Fruit fly (Drosophila melanogaster) whole organism, pupa: ENCODE measurements around the gene TBC1D23.

Source experiments
- CG13204 ChIP-seq: fragments of 200-800 bp; sonication (Bioruptor generic); optimal IDR thresholded peaks from 2 replicates; lab custom pipeline; 2018; ENCODE audit warnings: missing biosample characterization, mild to moderate bottlenecking, missing genetic modification characterization, moderate library complexity
- CG14655 ChIP-seq: fragments of 200-800 bp; sonication (Bioruptor generic); optimal IDR thresholded peaks from 3 replicates; lab custom pipeline; 2017; ENCODE audit warnings: mild to moderate bottlenecking, missing biosample characterization, missing genetic modification reagents, missing genetic modification characterization
- CG15710 ChIP-seq: fragments of 200-800 bp; sonication (Bioruptor generic); optimal IDR thresholded peaks from 2 replicates; lab custom pipeline; 2018; ENCODE audit warnings: missing biosample characterization, mild to moderate bottlenecking, missing genetic modification characterization, moderate library complexity
- CG8159 ChIP-seq: fragments of 200-800 bp; sonication (Bioruptor generic); optimal IDR thresholded peaks from 3 replicates; lab custom pipeline; 2018; ENCODE audit warnings: missing biosample characterization, mild to moderate bottlenecking, missing genetic modification characterization, moderate library complexity
- CG9948 ChIP-seq: fragments of 200-800 bp; sonication (Bioruptor generic); optimal IDR thresholded peaks from 2 replicates; lab custom pipeline; 2018; ENCODE audit warnings: missing biosample characterization, mild to moderate bottlenecking, missing genetic modification characterization, moderate library complexity
- EcR ChIP-seq: fragments of 200-800 bp; sonication (Bioruptor generic); optimal IDR thresholded peaks from 3 replicates; lab custom pipeline; 2019; ENCODE audit warnings: missing biosample characterization, missing genetic modification characterization, mild to moderate bottlenecking, moderate library complexity, missing genetic modification reagents
- Snoo ChIP-seq: fragments of 200-800 bp; sonication (Bioruptor generic); optimal IDR thresholded peaks from 3 replicates; lab custom pipeline; 2017; ENCODE audit warnings: missing biosample characterization, mild to moderate bottlenecking, missing genetic modification characterization, inconsistent platforms
- fd96Ca ChIP-seq: fragments of 200-800 bp; sonication (Bioruptor generic); IDR thresholded peaks from 3 replicates; pipeline ENCODE4 v1.3.6; 2022; ENCODE audit warnings: missing biosample characterization, missing genetic modification characterization
- gl ChIP-seq: fragments of 200-800 bp; sonication (Bioruptor generic); optimal IDR thresholded peaks from 2 replicates; lab custom pipeline; 2018; ENCODE audit warnings: missing biosample characterization, mild to moderate bottlenecking, missing genetic modification characterization
- rn ChIP-seq: fragments of 200-800 bp; sonication (Bioruptor generic); IDR thresholded peaks from 2 replicates; pipeline ENCODE4 v1.3.6; 2022; ENCODE audit warnings: missing biosample characterization, missing genetic modification characterization

DNA sequence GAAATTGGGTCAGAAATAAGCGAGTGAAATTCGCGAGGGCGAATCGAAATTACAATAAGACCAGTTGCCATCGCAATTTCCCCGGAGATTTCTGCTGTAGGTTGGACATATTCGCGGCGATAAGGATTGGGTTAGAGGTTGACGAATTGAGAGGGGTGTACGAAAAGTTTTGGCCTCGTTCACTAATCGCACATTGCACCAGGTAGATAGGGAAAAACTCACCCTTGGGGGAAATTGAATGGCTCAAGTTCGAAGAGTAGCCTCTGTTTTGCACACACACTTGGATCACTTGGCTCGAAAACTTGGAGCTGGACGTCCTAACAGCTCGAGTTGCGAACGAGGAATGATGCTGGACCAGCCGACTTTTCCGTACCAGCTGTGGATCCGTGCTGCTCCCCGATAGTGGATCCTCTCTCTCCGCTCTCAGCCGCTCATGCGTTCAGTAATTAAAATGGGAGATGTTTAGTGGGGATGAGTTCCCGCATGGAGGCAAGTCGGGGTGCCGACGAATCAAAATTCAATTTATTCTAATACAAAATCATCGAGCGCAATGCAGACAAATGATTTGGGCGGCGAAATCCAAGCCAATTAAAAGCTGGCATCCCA lies 34.5 kb downstream of the TBC1D23 start, which contains the start of gene CG5080:
- TF ChIP-seq EcR (GFP tag; lab: Kevin White, UChicago) (no peak), rn (no peak), CG8159 (tag; lab: Kevin White, UChicago) (no peak), CG9948 (tag; lab: Kevin White, UChicago) (no peak), CG13204 (no peak), fd96Ca (GFP tag; lab: Robert Waterston, UW) (0 out of 3 replicates have a peak, but pooled peaks have one; percentile 16), Snoo (no peak), CG15710 (tag; lab: Kevin White, UChicago) (no peak), gl (no peak), CG14655 (GFP tag; lab: Kevin White, UChicago) (no peak)
